Fruit fly (Drosophila melanogaster) whole organism, pupa: ENCODE results near the gene kirre.

Source experiments
- CG12605 ChIP-seq: fragments of 200-800 bp; sonication (Bioruptor generic); IDR thresholded peaks from 2 replicates; pipeline ENCODE4 v1.3.6; 2022; ENCODE audit warnings: missing biosample characterization, missing genetic modification characterization
- CG13204 ChIP-seq: fragments of 200-800 bp; sonication (Bioruptor generic); optimal IDR thresholded peaks from 2 replicates; lab custom pipeline; 2018; ENCODE audit warnings: missing biosample characterization, mild to moderate bottlenecking, missing genetic modification characterization, moderate library complexity
- CG15710 ChIP-seq: fragments of 200-800 bp; sonication (Bioruptor generic); optimal IDR thresholded peaks from 2 replicates; lab custom pipeline; 2018; ENCODE audit warnings: missing biosample characterization, mild to moderate bottlenecking, missing genetic modification characterization, moderate library complexity
- CG17806 ChIP-seq: fragments of 200-800 bp; sonication (Bioruptor generic); optimal IDR thresholded peaks from 2 replicates; lab custom pipeline; 2018; ENCODE audit warnings: missing biosample characterization, mild to moderate bottlenecking, missing genetic modification characterization, moderate library complexity
- CG32121 ChIP-seq: fragments of 200-800 bp; sonication (Bioruptor generic); IDR thresholded peaks from 2 replicates; pipeline ENCODE4 v1.3.6; 2022; ENCODE audit warnings: missing biosample characterization, missing genetic modification characterization
- CG34367 ChIP-seq: fragments of 200-800 bp; sonication (Bioruptor generic); optimal IDR thresholded peaks from 2 replicates; lab custom pipeline; 2018; ENCODE audit warnings: missing biosample characterization, mild to moderate bottlenecking, missing genetic modification characterization
- CG4496 ChIP-seq: fragments of 200-800 bp; sonication (Bioruptor generic); IDR thresholded peaks from 3 replicates; pipeline ENCODE4 v1.3.6; 2022; ENCODE audit warnings: missing biosample characterization, missing genetic modification characterization
- CG8159 ChIP-seq: fragments of 200-800 bp; sonication (Bioruptor generic); optimal IDR thresholded peaks from 3 replicates; lab custom pipeline; 2018; ENCODE audit warnings: missing biosample characterization, mild to moderate bottlenecking, missing genetic modification characterization, moderate library complexity
- CG9948 ChIP-seq: fragments of 200-800 bp; sonication (Bioruptor generic); optimal IDR thresholded peaks from 2 replicates; lab custom pipeline; 2018; ENCODE audit warnings: missing biosample characterization, mild to moderate bottlenecking, missing genetic modification characterization, moderate library complexity
- D1 ChIP-seq: fragments of 200-800 bp; sonication (Bioruptor generic); optimal IDR thresholded peaks from 2 replicates; lab custom pipeline; 2018; ENCODE audit warnings: missing biosample characterization, mild to moderate bottlenecking, missing genetic modification characterization, moderate library complexity
- EcR ChIP-seq: fragments of 200-800 bp; sonication (Bioruptor generic); optimal IDR thresholded peaks from 3 replicates; lab custom pipeline; 2019; ENCODE audit warnings: missing biosample characterization, missing genetic modification characterization, mild to moderate bottlenecking, moderate library complexity, missing genetic modification reagents
- Pif1A ChIP-seq: fragments of 200-800 bp; sonication (Bioruptor generic); optimal IDR thresholded peaks from 3 replicates; lab custom pipeline; 2016; ENCODE audit warnings: missing biosample characterization, missing genetic modification characterization
- gl ChIP-seq: fragments of 200-800 bp; sonication (Bioruptor generic); optimal IDR thresholded peaks from 2 replicates; lab custom pipeline; 2018; ENCODE audit warnings: missing biosample characterization, mild to moderate bottlenecking, missing genetic modification characterization

dm6 chrX:2877070-2877469 lies 136.9 kb downstream of the kirre start:
- TF ChIP-seq CG12605 = no peak
- no peak for TF ChIP-seq CG17806 (tag; lab: Kevin White, UChicago)
- no peak for TF ChIP-seq D1 (tag; lab: Kevin White, UChicago)
- TF ChIP-seq CG4496 (GFP tag; lab: Robert Waterston, UW) = no peak
- no peak for TF ChIP-seq CG8159 (tag; lab: Kevin White, UChicago)
- TF ChIP-seq CG9948 (tag; lab: Kevin White, UChicago) = no peak
- TF ChIP-seq CG34367 (tag; lab: Kevin White, UChicago) = no peak
- TF ChIP-seq CG32121 = no peak
- TF ChIP-seq Pif1A (GFP tag; lab: Kevin White, UChicago) = no peak
- TF ChIP-seq CG15710 (tag; lab: Kevin White, UChicago) = no peak
- TF ChIP-seq EcR (GFP tag; lab: Kevin White, UChicago) = no peak
- TF ChIP-seq CG13204 = no peak
- no peak for TF ChIP-seq gl (tag; lab: Kevin White, UChicago)
